Fruit fly (Drosophila melanogaster): ENCODE data around the gene bigmax.
A peak's percentile ranks its signal among the peaks of the same experiment; 100 is the strongest.

The bigmax gene

dm6 chr3R:27282286-27282685 is 6.0 kb downstream of the bigmax start, which contains the start of gene mrt (continued):
- TF ChIP-seq eyg (GFP tag; optimal IDR thresholded peaks at IDR 0.05) (no peak), Sry-β (GFP tag; optimal IDR thresholded peaks at IDR 0.05) (no peak), Antp (GFP tag; optimal IDR thresholded peaks at IDR 0.05) (peak; percentile 69), Dref (GFP tag; IDR thresholded peaks at IDR 0.05) (peak; percentile 35; the same call in 1 of the 2 replicates), slbo (GFP tag; IDR thresholded peaks at IDR 0.05) (peak; percentile 77), Hr51 (GFP tag; optimal IDR thresholded peaks at IDR 0.05) (peak; percentile 14 to 67), CG7745 (tag; optimal IDR thresholded peaks at IDR 0.05) (no peak), CG10543 (GFP tag; optimal IDR thresholded peaks at IDR 0.05) (no peak), CG15514 (GFP tag; optimal IDR thresholded peaks at IDR 0.05) (peak; percentile 49), Lpt (GFP tag; optimal IDR thresholded peaks at IDR 0.05) (no peak), prd (optimal IDR thresholded peaks at IDR 0.05) (no peak), prd (GFP tag; IDR thresholded peaks at IDR 0.05) (peak; percentile 42; the same call in 2 of the 3 replicates), Kr (GFP tag; optimal IDR thresholded peaks at IDR 0.05) (no peak), vvl (GFP tag; IDR thresholded peaks at IDR 0.05) (peak; percentile 35), fd102C (GFP tag; optimal IDR thresholded peaks at IDR 0.05) (no peak), danr (GFP tag; IDR thresholded peaks at IDR 0.05) (no peak), CG11696 (GFP tag; IDR thresholded peaks at IDR 0.05) (no peak), sc (optimal IDR thresholded peaks at IDR 0.05) (no peak), sc (GFP tag; optimal IDR thresholded peaks at IDR 0.05) (no peak), seq (GFP tag; IDR thresholded peaks at IDR 0.05) (0 out of 2 replicates have a peak, but pooled peaks have one; percentile 33), Aef1 (GFP tag; IDR thresholded peaks at IDR 0.05) (peak; percentile 34; the same call in 1 of the 3 replicates), CG17829 (tag; optimal IDR thresholded peaks at IDR 0.05) (peak; percentile 32), tap (tag; optimal IDR thresholded peaks at IDR 0.05) (no peak), CG2202 (tag; optimal IDR thresholded peaks at IDR 0.05) (no peak), jumu (GFP tag; optimal IDR thresholded peaks at IDR 0.05) (peak; percentile 18), CG9932 (GFP tag; IDR thresholded peaks at IDR 0.05) (peak; percentile 78), ranshi (GFP tag; IDR thresholded peaks at IDR 0.05) (peak; percentile 55; the same call in 1 of the 2 replicates), CG5245 (GFP tag; optimal IDR thresholded peaks at IDR 0.05) (peak; percentile 21), CG10366 (GFP tag; IDR thresholded peaks at IDR 0.05) (peak; percentile 38), CG31365 (tag; optimal IDR thresholded peaks at IDR 0.05) (no peak), Dll (GFP tag; IDR thresholded peaks at IDR 0.05; ENCODE audit: partially characterized antibody) (no peak), Camta (GFP tag; optimal IDR thresholded peaks at IDR 0.05) (peak; percentile 31), GATAe (GFP tag; conservative IDR thresholded peaks at IDR 0.05) (no peak), ara (GFP tag; IDR thresholded peaks at IDR 0.05) (no peak), crc (GFP tag; optimal IDR thresholded peaks at IDR 0.05) (peak; percentile 67), CG15073 (GFP tag; optimal IDR thresholded peaks at IDR 0.05) (no peak), CG10654 (GFP tag; optimal IDR thresholded peaks at IDR 0.05) (peak; percentile 7), sens (GFP tag) (peak; percentile 95), CG15011 (GFP tag; optimal IDR thresholded peaks at IDR 0.05) (peak; percentile 49), CG7556 (GFP tag; optimal IDR thresholded peaks at IDR 0.05) (peak; percentile 61), Trl (optimal IDR thresholded peaks at IDR 0.05) (no peak), Trl (GFP tag; optimal IDR thresholded peaks at IDR 0.05) (peak; percentile 47), CG10979 (tag; optimal IDR thresholded peaks at IDR 0.05) (peak; percentile 23), CG11456 (GFP tag; IDR thresholded peaks at IDR 0.05) (0 out of 3 replicates have a peak, but pooled peaks have one; percentile 50), CG15601 (tag; optimal IDR thresholded peaks at IDR 0.05) (no peak), org-1 (GFP tag; optimal IDR thresholded peaks at IDR 0.05) (peak; percentile 43), CG2889 (GFP tag; IDR thresholded peaks at IDR 0.05) (0 out of 3 replicates have a peak, but pooled peaks have one; percentile 45), gem (tag; optimal IDR thresholded peaks at IDR 0.05) (peak; percentile 66), Dfd (GFP tag; optimal IDR thresholded peaks at IDR 0.05) (no peak), ash1 (GFP tag; optimal IDR thresholded peaks at IDR 0.05) (no peak), CG3163 (GFP tag; optimal IDR thresholded peaks at IDR 0.05) (peak; percentile 50), Ravus (GFP tag; IDR thresholded peaks at IDR 0.05) (no peak), CG8924 (tag; optimal IDR thresholded peaks at IDR 0.05) (peak; percentile 52)

Measured in whole organism, embryonic.